Worm (Caenorhabditis elegans) whole organism, dauer: Measurements from ENCODE around the gene F26D2.14.

Experiments used
- unc-62 ChIP-seq: sonication (generic microtip); optimal IDR thresholded peaks from 2 replicates; lab custom pipeline; 2017; ENCODE audit warnings: missing biosample characterization, missing genetic modification reagents, missing genetic modification characterization

F26D2.14 gene

DNA sequence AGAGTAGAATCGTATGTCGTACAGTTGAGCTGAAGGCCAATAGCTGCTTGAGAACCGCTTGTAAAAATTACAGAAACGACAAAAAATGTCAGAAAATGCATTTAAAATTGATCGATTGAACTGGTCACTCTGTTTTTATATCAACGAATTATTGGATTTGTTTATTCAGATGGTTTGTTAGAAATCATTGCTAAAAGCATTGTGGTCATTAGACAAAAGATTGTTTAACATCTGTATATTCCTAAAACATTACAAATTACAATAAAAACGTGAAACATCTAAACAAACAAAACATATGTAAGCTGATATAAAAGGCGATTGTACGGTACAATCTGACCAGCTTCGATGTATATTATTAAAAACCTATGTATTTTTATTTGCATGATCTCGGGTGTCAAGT, at the start of gene F26D2.14, which contains the start of gene F26D2.13:
Gene F26D2.14, plus strand, starts transcription at position 346 of the 400 bp plus-strand sequence.
Gene F26D2.13, minus strand, starts transcription at position 101 of the 400 bp plus-strand sequence.
- no peak for TF ChIP-seq unc-62 (GFP tag; lab: Kevin White, UChicago)

DNA sequence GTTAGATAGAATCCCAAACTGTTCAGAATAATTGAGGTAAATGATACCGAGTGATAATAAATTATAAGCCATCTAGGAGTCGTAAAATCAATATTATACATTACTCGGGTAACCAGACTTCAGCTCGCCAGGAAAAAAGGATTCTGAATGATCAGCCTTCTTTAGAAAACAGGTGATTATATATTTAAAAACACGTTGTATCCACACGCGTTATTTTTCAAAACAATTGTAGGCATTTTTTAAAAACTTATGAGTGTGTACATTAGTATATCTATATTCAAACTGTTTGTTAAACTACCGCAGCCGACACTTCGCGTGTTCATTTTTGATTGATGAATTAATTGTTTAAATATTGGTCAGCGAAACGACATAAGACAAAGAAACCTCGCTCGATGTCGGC, 47.4 kb upstream of the F26D2.14 start, which contains the start of gene sri-65:
Gene sri-65, minus strand, starts transcription at position 101 of the 400 bp plus-strand sequence.
- TF ChIP-seq unc-62 (GFP tag; lab: Kevin White, UChicago): no peak

DNA sequence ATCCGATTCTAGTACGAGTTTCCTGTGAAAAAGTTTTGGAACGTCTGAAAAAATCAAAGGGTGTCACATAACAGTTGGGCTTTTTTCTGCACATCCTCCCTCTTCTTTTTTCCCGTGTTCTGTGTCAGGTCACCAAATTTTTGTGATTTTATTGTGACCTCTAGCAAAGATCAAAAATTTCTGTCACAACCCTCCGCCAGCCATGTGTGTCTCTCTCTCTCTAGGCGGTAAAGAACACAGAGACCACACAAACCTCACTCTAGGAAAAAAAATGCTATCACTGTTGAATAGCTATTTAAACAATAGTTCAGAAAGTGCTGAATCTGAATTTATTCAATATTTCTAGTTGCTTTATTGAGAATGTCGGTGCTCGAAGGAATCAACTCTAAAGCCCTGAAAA, 45.0 kb upstream of the F26D2.14 start, which contains the start of gene gst-44:
Gene gst-44, plus strand, starts transcription at position 237 of the 400 bp plus-strand sequence.
- no peak for TF ChIP-seq unc-62 (GFP tag; lab: Kevin White, UChicago)

DNA sequence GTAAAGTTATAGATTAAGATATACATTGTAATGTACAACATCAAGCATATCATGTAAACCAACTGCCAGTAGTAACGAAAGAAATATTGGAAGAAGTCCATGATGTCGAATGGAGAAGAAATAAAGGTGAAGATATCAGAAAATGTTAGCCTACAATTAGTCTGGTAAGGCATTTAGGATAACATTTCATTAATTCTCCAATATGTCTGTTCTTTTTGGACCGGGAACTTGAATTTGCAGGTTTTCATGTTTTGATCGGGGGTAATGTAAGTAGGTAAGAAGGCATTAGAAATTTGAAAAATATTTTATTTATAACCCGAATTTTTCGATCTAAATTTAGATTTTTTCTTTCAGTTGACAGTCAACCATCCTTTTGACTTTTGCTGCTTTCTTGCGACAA, 41.9 kb upstream of the F26D2.14 start, which contains the start of gene srd-63:
Gene srd-63, minus strand, starts transcription at position 101 of the 400 bp plus-strand sequence.
- no peak for TF ChIP-seq unc-62 (GFP tag; lab: Kevin White, UChicago)

DNA sequence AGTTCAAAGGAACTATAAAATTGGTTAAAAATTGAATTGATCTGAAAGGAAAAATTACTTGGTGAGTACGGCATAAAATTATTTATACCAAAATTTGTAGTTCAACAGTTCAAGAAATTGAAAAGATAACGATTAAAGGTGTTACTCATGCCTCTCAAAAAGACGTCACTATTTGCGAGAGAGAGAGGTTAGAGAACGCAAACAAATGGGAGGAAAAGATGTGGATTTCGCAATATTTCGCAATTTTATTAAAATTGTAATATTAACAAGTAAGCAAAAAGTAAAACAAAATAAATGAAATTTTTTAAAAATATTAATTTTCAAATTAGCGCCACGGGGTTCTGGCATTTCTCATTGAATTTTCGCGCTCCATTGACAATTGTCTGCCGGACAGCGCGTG, 40.5 kb upstream of the F26D2.14 start, which contains the start of gene F13A7.11:
Gene F13A7.11, minus strand, starts transcription at position 174 of the 400 bp plus-strand sequence.
- TF ChIP-seq unc-62 (GFP tag; lab: Kevin White, UChicago): no peak

DNA sequence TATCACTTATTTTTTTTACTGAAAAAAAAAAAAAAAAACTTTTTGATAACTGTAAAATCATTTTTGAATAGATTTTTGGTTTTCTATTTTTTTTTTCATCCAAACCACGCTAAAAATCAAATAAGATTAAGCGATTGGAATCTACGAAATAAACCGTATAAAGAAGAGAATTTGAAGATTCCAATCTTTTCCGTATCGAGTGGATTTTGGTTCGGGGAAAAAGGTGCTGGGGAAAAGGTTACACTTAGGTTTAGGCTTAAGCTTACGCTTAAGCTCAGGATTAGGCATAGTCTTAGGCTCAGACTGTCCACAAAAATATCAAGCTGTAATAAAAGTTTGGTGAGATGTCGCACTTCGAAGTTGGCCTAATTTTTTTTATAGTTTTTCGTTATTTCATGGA, 39.9 kb upstream of the F26D2.14 start, which contains the start of gene F13A7.12:
Gene F13A7.12, plus strand, starts transcription at position 301 of the 400 bp plus-strand sequence.
- no peak for TF ChIP-seq unc-62 (GFP tag; lab: Kevin White, UChicago)

DNA sequence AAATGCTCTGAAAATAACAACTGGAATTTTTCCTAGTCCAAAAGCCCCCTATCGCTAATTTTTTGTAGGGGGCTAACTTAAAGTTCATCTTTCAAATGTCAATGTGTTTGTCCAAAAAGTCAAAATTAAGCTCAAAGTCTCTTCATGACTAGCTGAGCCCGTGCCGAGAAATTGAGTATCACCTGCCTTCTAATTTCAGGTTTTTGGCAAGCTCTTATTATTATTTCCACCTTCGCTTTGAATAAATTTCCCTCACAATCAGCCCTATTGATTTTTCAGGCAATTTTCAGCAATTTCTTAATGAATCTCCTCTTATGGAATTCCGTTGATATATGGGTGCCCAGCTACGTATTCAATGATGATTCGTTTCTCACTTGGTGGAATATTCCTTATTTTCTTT, 36.3 kb upstream of the F26D2.14 start, which contains the start of gene sre-36:
Gene sre-36, plus strand, starts transcription at position 301 of the 400 bp plus-strand sequence.
- TF ChIP-seq unc-62 (GFP tag; lab: Kevin White, UChicago): no peak

DNA sequence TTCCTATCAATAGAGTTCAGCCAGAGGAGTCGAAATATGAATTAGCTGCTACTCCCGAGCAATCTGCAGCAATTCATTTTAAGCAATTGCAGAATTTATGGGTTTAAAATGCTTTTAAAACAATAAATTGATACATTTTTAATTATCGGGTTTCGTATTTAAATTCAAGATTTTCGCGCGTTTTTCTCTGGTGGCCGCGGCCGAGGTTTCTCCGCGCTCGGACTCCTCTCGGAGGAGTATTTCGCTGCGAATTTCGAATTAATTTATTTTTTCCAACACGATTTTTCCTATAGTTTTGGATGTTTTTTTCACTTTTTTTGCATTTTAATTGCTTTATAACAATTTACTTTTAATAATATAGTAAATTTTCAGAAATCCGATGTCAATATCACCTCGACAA, 34.1 kb upstream of the F26D2.14 start, which contains the start of gene F13A7.14:
Gene F13A7.14, plus strand, starts transcription at position 373 of the 400 bp plus-strand sequence.
- TF ChIP-seq unc-62 (GFP tag; lab: Kevin White, UChicago): no peak

DNA sequence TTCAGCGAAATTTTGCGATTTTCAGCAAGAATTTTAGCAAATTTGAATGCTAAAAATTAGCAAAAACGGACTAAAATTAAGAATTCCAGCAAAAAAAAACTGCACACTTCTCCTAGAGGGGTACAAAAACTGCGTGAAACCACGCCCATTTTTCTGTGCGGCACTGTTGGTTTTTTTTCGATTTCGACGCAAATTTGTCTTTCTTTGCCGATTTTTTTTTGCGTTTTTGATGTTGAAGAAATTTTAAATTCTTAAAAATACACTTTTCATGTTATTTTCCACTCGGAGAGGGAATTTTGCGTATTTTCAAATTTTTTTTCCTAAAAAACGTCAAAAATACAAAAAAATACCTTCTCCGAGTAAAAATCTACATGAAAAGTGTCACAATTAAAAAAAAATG, 31.7 kb upstream of the F26D2.14 start, which contains the start of gene syp-1:
Gene syp-1, plus strand, starts transcription at position 301 of the 400 bp plus-strand sequence.
- no peak for TF ChIP-seq unc-62 (GFP tag; lab: Kevin White, UChicago)

DNA sequence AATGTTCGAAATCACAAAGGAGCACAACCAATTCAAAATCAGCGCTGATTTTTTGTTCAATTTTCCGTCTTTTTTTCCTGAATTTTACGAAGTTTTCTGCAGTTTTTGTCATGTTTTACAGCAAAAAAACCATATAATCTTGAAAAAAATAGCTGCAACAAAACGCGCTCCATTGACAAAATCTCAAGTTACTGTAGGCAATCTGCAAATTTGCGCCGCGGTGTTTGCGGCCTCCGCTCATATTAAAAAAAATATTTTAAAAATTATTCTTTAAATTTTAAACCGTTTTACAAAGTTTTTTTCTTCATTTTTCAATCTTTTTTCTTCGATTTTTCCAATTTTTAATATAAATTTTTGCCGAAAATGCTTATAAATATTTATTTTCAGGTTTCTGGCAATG, 30.3 kb upstream of the F26D2.14 start:
- no peak for TF ChIP-seq unc-62 (GFP tag; lab: Kevin White, UChicago)

DNA sequence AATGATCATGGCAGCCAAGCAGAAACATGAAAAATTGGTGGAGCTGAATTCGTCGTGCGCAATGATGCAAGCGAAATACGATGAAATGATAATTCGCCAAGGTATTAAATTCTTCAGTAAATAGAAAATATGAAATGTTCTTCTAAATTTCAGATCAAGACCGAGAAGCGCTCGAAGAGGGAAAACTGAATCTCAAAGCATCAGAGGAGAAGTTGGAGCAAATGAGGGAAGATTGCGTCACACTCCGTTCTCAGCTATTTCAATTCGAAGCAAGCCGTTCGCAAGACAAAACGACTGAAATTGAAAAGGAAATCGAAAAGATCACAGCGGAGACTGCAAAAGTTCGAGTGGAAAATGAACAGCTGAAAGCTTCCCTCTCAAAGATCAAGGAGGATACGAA, 29.3 kb upstream of the F26D2.14 start:
- no peak for TF ChIP-seq unc-62 (GFP tag; lab: Kevin White, UChicago)

DNA sequence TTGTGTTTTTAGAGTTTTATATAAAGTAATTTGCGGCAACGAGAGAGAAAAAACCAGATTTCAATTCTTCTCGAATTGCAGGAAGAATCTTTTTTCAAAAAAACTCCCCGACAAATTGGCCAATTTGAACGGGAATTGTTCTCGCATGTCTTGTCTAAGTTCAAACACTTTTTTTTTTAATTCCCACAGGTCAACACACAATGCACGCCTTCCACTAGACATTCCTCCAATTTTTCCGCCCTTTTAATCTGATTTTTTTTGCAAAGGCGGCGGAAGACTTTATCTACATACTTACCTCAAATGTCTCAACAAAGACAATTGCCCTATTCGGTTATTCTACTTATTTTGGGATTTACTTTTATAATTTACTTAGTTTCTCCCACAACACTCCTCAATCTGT, 28.0 kb upstream of the F26D2.14 start, which contains the start of gene F26D2.3:
Gene F26D2.3, plus strand, starts transcription at position 301 of the 400 bp plus-strand sequence.
- no peak for TF ChIP-seq unc-62 (GFP tag; lab: Kevin White, UChicago)

DNA sequence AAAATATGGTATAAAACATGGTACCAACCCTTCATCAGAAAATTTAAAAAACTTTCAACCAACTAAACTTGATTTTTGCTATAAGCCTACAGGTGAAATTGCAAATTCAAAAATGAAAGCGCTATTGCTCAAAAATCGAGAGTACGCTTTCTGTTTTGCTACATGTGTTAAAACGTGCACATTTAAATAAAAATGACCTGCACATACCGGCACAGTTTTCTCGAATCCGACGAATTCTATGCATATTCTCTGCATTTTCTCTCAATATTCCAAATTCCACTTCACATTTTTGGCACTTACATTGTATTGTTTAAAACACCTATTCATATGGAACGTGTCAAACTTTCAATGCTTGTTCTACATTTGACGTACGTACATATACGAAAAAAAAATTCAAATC, 25.1 kb upstream of the F26D2.14 start, which contains the start of gene srh-145:
Gene srh-145, plus strand, starts transcription at position 193 of the 400 bp plus-strand sequence.
- no peak for TF ChIP-seq unc-62 (GFP tag; lab: Kevin White, UChicago)

DNA sequence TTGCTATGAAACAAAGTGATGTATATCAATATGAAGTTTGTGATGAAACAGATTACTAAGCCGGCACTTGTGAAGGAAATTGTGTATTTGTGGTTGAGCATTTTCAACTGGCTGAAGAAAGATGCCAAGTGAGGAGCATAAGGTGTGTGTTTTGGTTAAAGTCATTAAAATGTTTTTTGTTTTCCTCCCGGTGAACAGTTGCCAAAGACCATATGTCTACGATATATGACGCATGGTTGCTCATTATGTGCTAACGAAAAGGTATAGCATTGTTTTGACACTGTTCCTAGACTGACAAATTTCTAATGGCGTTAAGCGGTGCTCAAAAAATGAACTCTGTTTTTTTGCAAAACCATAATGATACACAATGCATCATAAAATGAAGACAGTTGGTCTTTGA, 18.6 kb upstream of the F26D2.14 start, which contains the start of gene str-55:
Gene str-55, minus strand, starts transcription at position 101 of the 400 bp plus-strand sequence.
- TF ChIP-seq unc-62 (GFP tag; lab: Kevin White, UChicago): no peak

DNA sequence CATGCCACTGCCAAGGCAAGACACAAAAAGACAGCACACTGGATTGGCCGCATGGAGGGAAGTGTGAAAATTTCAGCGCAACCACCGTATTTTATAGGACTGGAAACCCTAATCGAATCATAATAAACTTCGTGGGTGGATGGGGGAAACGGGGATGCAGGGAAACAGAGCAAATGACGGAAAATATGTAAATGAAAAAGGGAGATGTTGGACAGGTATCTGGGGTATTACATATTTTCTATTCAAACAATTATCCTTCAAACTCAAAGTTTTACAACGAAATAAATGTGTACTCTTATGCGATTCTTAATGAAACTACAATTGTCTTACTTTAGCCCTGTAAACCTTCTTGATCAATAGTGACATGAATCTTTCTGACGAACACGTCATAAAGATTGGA, 15.9 kb upstream of the F26D2.14 start, which contains the start of gene F26D2.16:
Gene F26D2.16, minus strand, starts transcription at position 101 of the 400 bp plus-strand sequence.
- no peak for TF ChIP-seq unc-62 (GFP tag; lab: Kevin White, UChicago)

DNA sequence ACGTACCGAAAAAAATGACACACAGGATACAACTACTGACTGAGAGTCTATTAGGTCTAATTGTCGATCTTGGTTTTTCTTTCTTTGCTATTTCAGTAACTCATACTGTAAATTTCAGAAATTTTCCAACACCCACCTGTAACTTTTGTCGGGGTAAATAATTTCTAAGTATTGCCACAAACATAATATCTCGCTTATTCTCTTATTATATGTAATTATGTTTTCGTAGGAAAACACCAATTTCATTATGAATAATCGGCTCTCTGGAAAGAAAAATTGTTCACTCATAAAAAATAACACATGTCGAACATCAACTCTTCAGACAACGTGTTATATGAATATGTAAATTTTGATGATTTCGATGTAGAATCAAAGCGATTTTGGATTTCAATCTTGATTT, 15.0 kb upstream of the F26D2.14 start, which contains the start of gene srw-48:
Gene srw-48, plus strand, starts transcription at position 301 of the 400 bp plus-strand sequence.
- no peak for TF ChIP-seq unc-62 (GFP tag; lab: Kevin White, UChicago)
